Worm (Caenorhabditis elegans) whole organism, late embryonic: ENCODE measurements around the gene dcaf-13.

Source experiments
- C38D4.7 ChIP-seq: fragments of 200-800 bp; sonication (Bioruptor generic); optimal IDR thresholded peaks from 2 replicates; lab custom pipeline; 2018; ENCODE audit warnings: mild to moderate bottlenecking, missing genetic modification characterization, moderate library complexity, missing compliant biosample characterization
- F13H6.1 ChIP-seq: sonication (generic microtip); optimal IDR thresholded peaks from 2 replicates; lab custom pipeline; 2016; ENCODE audit warnings: missing genetic modification characterization, missing compliant biosample characterization
- K02D7.2 ChIP-seq: sonication (generic microtip); optimal IDR thresholded peaks from 2 replicates; lab custom pipeline; 2017; ENCODE audit warnings: mild to moderate bottlenecking, missing genetic modification characterization, missing compliant biosample characterization
- K09A11.1 ChIP-seq: sonication (generic microtip); optimal IDR thresholded peaks from 2 replicates; lab custom pipeline; 2017; ENCODE audit warnings: antibody characterized with exemption, mild to moderate bottlenecking, missing genetic modification characterization, missing compliant biosample characterization; ENCODE audit not compliant: insufficient read depth
- ama-1 ChIP-seq: fragments of 150-350 bp; optimal IDR thresholded peaks from 2 replicates; lab custom pipeline; 2014
- ceh-14 ChIP-seq: sonication (generic microtip); optimal IDR thresholded peaks from 2 replicates; lab custom pipeline; 2016; ENCODE audit warnings: missing genotype, missing genetic modification characterization, missing compliant biosample characterization
- ceh-19 ChIP-seq: fragments of 200-800 bp; sonication (Bioruptor generic); optimal IDR thresholded peaks from 2 replicates; lab custom pipeline; 2018; ENCODE audit warnings: mild to moderate bottlenecking, missing genetic modification characterization, missing compliant biosample characterization
- ceh-2 ChIP-seq: sonication (generic microtip); optimal IDR thresholded peaks from 2 replicates; lab custom pipeline; 2016; ENCODE audit warnings: missing genotype, missing genetic modification characterization, missing compliant biosample characterization
- ceh-22 ChIP-seq: sonication (generic microtip); optimal IDR thresholded peaks from 2 replicates; lab custom pipeline; 2017; ENCODE audit warnings: missing biosample characterization, missing genetic modification characterization
- ceh-31 ChIP-seq: sonication (generic microtip); optimal IDR thresholded peaks from 2 replicates; lab custom pipeline; 2016; ENCODE audit warnings: missing genetic modification characterization, missing compliant biosample characterization
- ceh-34 ChIP-seq: sonication (generic microtip); optimal IDR thresholded peaks from 2 replicates; lab custom pipeline; 2016; ENCODE audit warnings: mild to moderate bottlenecking, missing genetic modification characterization, missing compliant biosample characterization
- ceh-45 ChIP-seq: fragments of 200-800 bp; sonication (Bioruptor generic); IDR thresholded peaks from 2 replicates; pipeline ENCODE4 v1.3.6; 2022; ENCODE audit warnings: missing genetic modification reagents, missing genetic modification characterization, missing compliant biosample characterization
- ceh-6 ChIP-seq: fragments of 200-800 bp; sonication (Bioruptor generic); optimal IDR thresholded peaks from 2 replicates; lab custom pipeline; 2018; ENCODE audit warnings: mild to moderate bottlenecking, missing genetic modification characterization, missing compliant biosample characterization
- ceh-9 ChIP-seq: sonication (generic microtip); optimal IDR thresholded peaks from 2 replicates; lab custom pipeline; 2016; ENCODE audit warnings: mild to moderate bottlenecking, missing genetic modification characterization, inconsistent platforms, missing compliant biosample characterization
- dmd-4 ChIP-seq: sonication (generic microtip); optimal IDR thresholded peaks from 2 replicates; lab custom pipeline; 2016; ENCODE audit warnings: borderline replicate concordance, missing genetic modification characterization, missing compliant biosample characterization
- dve-1 ChIP-seq: sonication (generic microtip); optimal IDR thresholded peaks from 2 replicates; lab custom pipeline; 2017; ENCODE audit warnings: antibody characterized with exemption, mild to moderate bottlenecking, missing genetic modification characterization, missing compliant biosample characterization
- elt-2 ChIP-seq: sonication (generic microtip); optimal IDR thresholded peaks from 2 replicates; lab custom pipeline; 2016; ENCODE audit warnings: missing genetic modification reagents, missing genetic modification characterization, missing compliant biosample characterization
- elt-4 ChIP-seq: sonication (generic microtip); optimal IDR thresholded peaks from 2 replicates; lab custom pipeline; 2016; ENCODE audit warnings: missing genetic modification characterization, missing compliant biosample characterization
- ets-4 ChIP-seq: sonication (generic microtip); optimal IDR thresholded peaks from 2 replicates; lab custom pipeline; 2016; ENCODE audit warnings: missing genetic modification characterization, missing compliant biosample characterization
- fax-1 ChIP-seq: sonication (generic microtip); optimal IDR thresholded peaks from 2 replicates; lab custom pipeline; 2016; ENCODE audit warnings: missing genotype, missing genetic modification characterization, missing compliant biosample characterization
- fkh-6 ChIP-seq: sonication (generic microtip); optimal IDR thresholded peaks from 2 replicates; lab custom pipeline; 2016; ENCODE audit warnings: missing genetic modification characterization, missing compliant biosample characterization
- gmeb-2 ChIP-seq: sonication (generic microtip); optimal IDR thresholded peaks from 2 replicates; lab custom pipeline; 2016; ENCODE audit warnings: missing genetic modification characterization, inconsistent platforms, missing compliant biosample characterization
- hlh-13 ChIP-seq: fragments of 200-800 bp; sonication (Bioruptor generic); optimal IDR thresholded peaks from 2 replicates; lab custom pipeline; 2018; ENCODE audit warnings: mild to moderate bottlenecking, missing genetic modification characterization, missing compliant biosample characterization
- hlh-15 ChIP-seq: sonication (generic microtip); optimal IDR thresholded peaks from 2 replicates; lab custom pipeline; 2016; ENCODE audit warnings: missing genetic modification characterization, missing compliant biosample characterization
- hlh-30 ChIP-seq: sonication (generic microtip); optimal IDR thresholded peaks from 2 replicates; lab custom pipeline; 2017; ENCODE audit warnings: antibody characterized with exemption, missing genetic modification characterization, missing compliant biosample characterization; ENCODE audit not compliant: insufficient read depth
- hlh-6 ChIP-seq: sonication (generic microtip); optimal IDR thresholded peaks from 2 replicates; lab custom pipeline; 2016; ENCODE audit warnings: missing genotype, missing genetic modification characterization, missing compliant biosample characterization
- hlh-8 ChIP-seq: sonication (generic microtip); optimal IDR thresholded peaks from 2 replicates; lab custom pipeline; 2016; ENCODE audit warnings: missing genotype, missing genetic modification characterization, missing compliant biosample characterization
- lim-6 ChIP-seq: sonication (generic microtip); optimal IDR thresholded peaks from 2 replicates; lab custom pipeline; 2016; ENCODE audit warnings: missing genetic modification characterization, missing compliant biosample characterization
- lin-11 ChIP-seq: fragments of 200-800 bp; sonication (Bioruptor generic); optimal IDR thresholded peaks from 2 replicates; lab custom pipeline; 2018; ENCODE audit warnings: mild to moderate bottlenecking, missing genetic modification characterization, missing compliant biosample characterization
- mec-3 ChIP-seq: sonication (generic microtip); optimal IDR thresholded peaks from 2 replicates; lab custom pipeline; 2016; ENCODE audit warnings: borderline replicate concordance, missing genetic modification characterization, missing compliant biosample characterization
- nfya-1 ChIP-seq: sonication (generic microtip); optimal IDR thresholded peaks from 2 replicates; lab custom pipeline; 2017; ENCODE audit warnings: missing genetic modification characterization, mild to moderate bottlenecking, missing compliant biosample characterization, antibody characterized with exemption, moderate library complexity
- nhr-11 ChIP-seq: fragments of 150-350 bp; optimal IDR thresholded peaks from 2 replicates; lab custom pipeline; 2014; ENCODE audit warnings: missing biosample characterization, missing genetic modification characterization
- pag-3 ChIP-seq: sonication (generic microtip); optimal IDR thresholded peaks from 2 replicates; lab custom pipeline; 2016; ENCODE audit warnings: missing compliant biosample characterization, missing genetic modification characterization, borderline replicate concordance
- pha-4 ChIP-seq: fragments of 150-350 bp; optimal IDR thresholded peaks from 2 replicates; lab custom pipeline; 2018; ENCODE audit warnings: missing biosample characterization, missing genetic modification reagents, missing genetic modification characterization
- ref-2 ChIP-seq: sonication (generic microtip); optimal IDR thresholded peaks from 2 replicates; lab custom pipeline; 2016; ENCODE audit warnings: missing genetic modification characterization, missing compliant biosample characterization
- rnt-1 ChIP-seq: sonication (generic microtip); optimal IDR thresholded peaks from 2 replicates; lab custom pipeline; 2016; ENCODE audit warnings: missing genetic modification characterization, missing compliant biosample characterization
- sdc-2 ChIP-seq: sonication (generic microtip); optimal IDR thresholded peaks from 2 replicates; lab custom pipeline; 2016; ENCODE audit warnings: missing genotype, missing genetic modification characterization, missing compliant biosample characterization
- sox-2 ChIP-seq: fragments of 200-800 bp; sonication (Bioruptor generic); IDR thresholded peaks from 2 replicates; pipeline ENCODE4 v1.3.6; 2022; ENCODE audit warnings: missing genetic modification reagents, missing genetic modification characterization, missing compliant biosample characterization
- sox-4 ChIP-seq: sonication (generic microtip); optimal IDR thresholded peaks from 2 replicates; lab custom pipeline; 2017; ENCODE audit warnings: mild to moderate bottlenecking, missing genetic modification characterization, inconsistent platforms, missing compliant biosample characterization
- tbx-2 ChIP-seq: sonication (generic microtip); optimal IDR thresholded peaks from 2 replicates; lab custom pipeline; 2016; ENCODE audit warnings: missing genetic modification characterization, missing compliant biosample characterization
- unc-86 ChIP-seq: sonication (generic microtip); optimal IDR thresholded peaks from 2 replicates; lab custom pipeline; 2016; ENCODE audit warnings: missing genetic modification characterization, missing compliant biosample characterization
- ztf-16 ChIP-seq: sonication (generic microtip); optimal IDR thresholded peaks from 2 replicates; lab custom pipeline; 2017; ENCODE audit warnings: missing genetic modification characterization, missing compliant biosample characterization

dcaf-13 gene

DNA sequence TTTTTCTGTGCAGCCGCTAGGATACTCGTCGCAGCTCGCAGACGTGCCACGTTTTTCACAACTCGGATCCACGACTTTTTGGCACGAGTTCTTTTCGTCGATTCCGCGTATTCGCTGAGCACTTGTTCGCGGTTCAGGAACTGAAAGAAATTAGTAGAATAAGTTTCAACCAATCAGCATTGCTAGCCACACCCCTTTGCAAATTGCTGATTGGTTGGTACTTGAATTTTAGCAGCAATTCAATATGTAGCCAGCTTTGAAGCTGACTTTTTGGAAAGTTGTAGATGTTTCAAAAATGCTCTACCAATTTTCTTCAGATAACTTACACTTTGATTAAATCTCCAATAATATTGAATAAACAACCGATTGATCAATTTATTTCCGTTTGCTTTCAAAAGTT, 16.6 kb upstream of the dcaf-13 start:
- TF ChIP-seq unc-86: no peak
- TF ChIP-seq sox-4 (tag; lab: Kevin White, UChicago): no peak
- TF ChIP-seq ama-1: no peak
- peak; percentile 81 for TF ChIP-seq nfya-1 (tag; lab: Kevin White, UChicago)

ce11 chrII:4438601-4439000, 13.9 kb upstream of the dcaf-13 start, which contains the start of gene nhr-16:
nhr-16 (plus strand) TSS chrII:4438805.
- TF ChIP-seq elt-2 (tag; lab: Kevin White, UChicago) (peak; percentile 43), C38D4.7 (no peak), ceh-2 (tag; lab: Kevin White, UChicago) (no peak), elt-4 (tag; lab: Kevin White, UChicago) (no peak), fkh-6 (tag; lab: Kevin White, UChicago) (no peak)

ce11 chrII:4435134-4435533, 10.4 kb upstream of the dcaf-13 start, which contains the start of gene nhr-273:
nhr-273 (plus strand) TSS chrII:4435300.
- peak; percentile 34 for TF ChIP-seq elt-2 (tag; lab: Kevin White, UChicago)
- no peak for TF ChIP-seq tbx-2 (tag; lab: Kevin White, UChicago)

- no peak for TF ChIP-seq pha-4 (tag; lab: Kevin White, UChicago)
- TF ChIP-seq sdc-2 (tag; lab: Kevin White, UChicago): no peak
- no peak for TF ChIP-seq ceh-34
- TF ChIP-seq ceh-31: no peak
- TF ChIP-seq C38D4.7: no peak
- no peak for TF ChIP-seq hlh-8 (tag; lab: Kevin White, UChicago)
- TF ChIP-seq ets-4 (tag; lab: Kevin White, UChicago): no peak
- no peak for TF ChIP-seq nhr-11 (tag; lab: Kevin White, UChicago)
- TF ChIP-seq hlh-15: no peak
- TF ChIP-seq dve-1 (tag; lab: Kevin White, UChicago): no peak
- no peak for TF ChIP-seq hlh-30 (tag; lab: Kevin White, UChicago)
- TF ChIP-seq ceh-19: no peak
- no peak for TF ChIP-seq dmd-4 (tag; lab: Kevin White, UChicago)
- no peak for TF ChIP-seq sox-2 (GFP tag; lab: Robert Waterston, UW)
- TF ChIP-seq K02D7.2 (tag; lab: Kevin White, UChicago): no peak
- no peak for TF ChIP-seq unc-86
- TF ChIP-seq ceh-14: no peak
Measured at ce11 chrII:4434278-4434677, 9.6 kb upstream of the dcaf-13 start.

DNA sequence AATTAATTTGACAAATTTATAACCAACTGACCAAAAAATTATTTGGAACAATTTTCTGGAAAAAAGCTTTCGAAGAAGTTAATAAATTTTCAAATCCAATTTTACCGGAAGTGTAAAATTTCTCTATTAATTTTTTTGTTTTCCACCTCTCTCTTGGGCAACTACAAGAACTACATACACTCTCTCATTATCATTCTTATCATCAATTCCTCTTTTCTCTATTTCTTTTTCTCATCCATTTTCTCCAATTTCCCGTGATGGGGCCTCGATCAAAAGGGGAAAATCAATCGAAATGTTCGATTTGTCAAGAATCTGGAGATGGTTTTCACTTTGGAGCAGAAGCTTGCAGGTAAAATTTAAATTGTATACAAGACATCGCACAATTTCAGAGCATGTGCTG, 8.4 kb upstream of the dcaf-13 start, which contains the start of gene nhr-109:
Gene nhr-109 (plus strand): TSS at position 222 of the 400 bp plus-strand sequence.
- TF ChIP-seq fax-1 (tag; lab: Kevin White, UChicago): no peak
- TF ChIP-seq gmeb-2: no peak
- TF ChIP-seq hlh-30 (tag; lab: Kevin White, UChicago): no peak
- TF ChIP-seq hlh-13 (GFP tag; lab: Kevin White, UChicago): no peak
- TF ChIP-seq ztf-16 (tag; lab: Kevin White, UChicago): no peak
- TF ChIP-seq hlh-6: no peak
- TF ChIP-seq mec-3 (tag; lab: Kevin White, UChicago): no peak
- no peak for TF ChIP-seq rnt-1 (tag; lab: Kevin White, UChicago)
- no peak for TF ChIP-seq F13H6.1 (tag; lab: Kevin White, UChicago)
- no peak for TF ChIP-seq elt-4 (tag; lab: Kevin White, UChicago)
- TF ChIP-seq pag-3 (tag; lab: Kevin White, UChicago): no peak
- no peak for TF ChIP-seq ceh-22 (tag; lab: Kevin White, UChicago)
- TF ChIP-seq ceh-6 (GFP tag; lab: Kevin White, UChicago): no peak
- TF ChIP-seq ceh-45: no peak
- no peak for TF ChIP-seq lim-6 (tag; lab: Kevin White, UChicago)
- TF ChIP-seq dve-1 (tag; lab: Kevin White, UChicago): no peak
- no peak for TF ChIP-seq K09A11.1
- no peak for TF ChIP-seq ref-2
- no peak for TF ChIP-seq ceh-9 (tag; lab: Kevin White, UChicago)
- TF ChIP-seq lin-11 (tag; lab: Kevin White, UChicago): no peak
